Worm (Caenorhabditis elegans) whole organism, L1 larva: ENCODE measurements around the gene T05A8.1.

Experiments
- ceh-8 ChIP-seq: fragments of 200-800 bp; sonication (Bioruptor generic); optimal IDR thresholded peaks from 2 replicates; lab custom pipeline; 2018; ENCODE audit warnings: mild to moderate bottlenecking, missing genetic modification characterization, moderate library complexity, missing compliant biosample characterization
- egl-27 ChIP-seq, 2 experiments: fragments of 150-350 bp in 1 of 2; sonication (generic microtip); optimal IDR thresholded peaks; 3 replicates each; lab custom pipeline; 2017 to 2018; ENCODE audit warnings: missing biosample characterization in 2 of 2, missing genetic modification characterization in 2 of 2, missing genetic modification reagents in 2 of 2
- ets-5 ChIP-seq: fragments of 200-800 bp; sonication (Bioruptor generic); IDR thresholded peaks from 2 replicates; pipeline ENCODE4 v1.3.6; 2022; ENCODE audit warnings: missing genetic modification characterization, missing compliant biosample characterization
- fkh-4 ChIP-seq: sonication (generic microtip); optimal IDR thresholded peaks from 2 replicates; lab custom pipeline; 2016; ENCODE audit warnings: missing compliant biosample characterization, missing genetic modification characterization, borderline replicate concordance
- nhr-19 ChIP-seq: fragments of 200-800 bp; sonication (Bioruptor generic); conservative IDR thresholded peaks from 2 replicates; pipeline ENCODE4 v1.3.6; 2022; ENCODE audit warnings: missing genetic modification characterization, missing compliant biosample characterization
- sox-4 ChIP-seq: sonication (generic microtip); optimal IDR thresholded peaks from 2 replicates; lab custom pipeline; 2016; ENCODE audit warnings: missing genetic modification characterization, missing compliant biosample characterization
- tbx-2 ChIP-seq: sonication (generic microtip); optimal IDR thresholded peaks from 2 replicates; lab custom pipeline; 2016; ENCODE audit warnings: missing genetic modification characterization, missing compliant biosample characterization
- vab-15 ChIP-seq: sonication (generic microtip); optimal IDR thresholded peaks from 2 replicates; lab custom pipeline; 2017; ENCODE audit warnings: missing genotype, mild to moderate bottlenecking, missing genetic modification characterization, missing compliant biosample characterization

- TF ChIP-seq fkh-4 (tag; lab: Kevin White, UChicago): no peak
- no peak for TF ChIP-seq ceh-8 (GFP tag; lab: Kevin White, UChicago)
- no peak for TF ChIP-seq vab-15
- no peak for TF ChIP-seq tbx-2 (tag; lab: Kevin White, UChicago)
- no peak for TF ChIP-seq ets-5 (GFP tag; lab: Robert Waterston, UW)
- TF ChIP-seq sox-4: no peak
- TF ChIP-seq nhr-19 (GFP tag; lab: Robert Waterston, UW): no peak
- TF ChIP-seq egl-27 (tag; optimal IDR thresholded peaks at IDR 0.05; lab: Kevin White, UChicago): no peak
Observed at ce11 chrII:2698378-2698777, 11.5 kb downstream of the T05A8.1 start, which contains the start of gene sri-62.
